Fruit fly (Drosophila melanogaster) whole organism, embryonic: Measurements from ENCODE around the gene Rbf.

Source experiments
- B-H1 ChIP-seq: fragments of 200-800 bp; sonication (Bioruptor generic); IDR thresholded peaks from 3 replicates; pipeline ENCODE4 v1.3.6; 2022; ENCODE audit warnings: missing biosample characterization, missing genetic modification characterization
- Bgb ChIP-seq: fragments of 200-800 bp; sonication (Bioruptor generic); IDR thresholded peaks from 2 replicates; pipeline ENCODE4 v1.3.6; 2022; ENCODE audit warnings: missing biosample characterization, missing genetic modification characterization; ENCODE audit not compliant: partially characterized antibody
- CG10147 ChIP-seq: fragments of 200-800 bp; sonication (Bioruptor generic); optimal IDR thresholded peaks from 2 replicates; lab custom pipeline; 2019; ENCODE audit warnings: missing biosample characterization, mild to moderate bottlenecking, missing genetic modification characterization, moderate library complexity
- CG10959 ChIP-seq: fragments of 200-800 bp; sonication (Bioruptor generic); IDR thresholded peaks from 2 replicates; pipeline ENCODE4 v1.3.6; 2022; ENCODE audit warnings: missing biosample characterization, missing genetic modification characterization
- CG12071 ChIP-seq: fragments of 200-800 bp; sonication (Bioruptor generic); optimal IDR thresholded peaks from 3 replicates; lab custom pipeline; 2018; ENCODE audit warnings: missing biosample characterization, mild to moderate bottlenecking, missing genetic modification characterization
- CG12299 ChIP-seq: fragments of 200-800 bp; sonication (Bioruptor generic); optimal IDR thresholded peaks from 2 replicates; lab custom pipeline; 2018; ENCODE audit warnings: missing biosample characterization, mild to moderate bottlenecking, missing genetic modification characterization
- CG12659 ChIP-seq: fragments of 200-800 bp; sonication (Bioruptor generic); optimal IDR thresholded peaks from 3 replicates; lab custom pipeline; 2017; ENCODE audit warnings: mild to moderate bottlenecking, missing biosample characterization, missing genetic modification reagents, missing genetic modification characterization
- CG14965 ChIP-seq: fragments of 200-800 bp; sonication (Bioruptor generic); optimal IDR thresholded peaks from 2 replicates; lab custom pipeline; 2016; ENCODE audit warnings: missing biosample characterization, missing genetic modification characterization, borderline replicate concordance
- CG15269 ChIP-seq: fragments of 200-800 bp; sonication (Bioruptor generic); optimal IDR thresholded peaks from 2 replicates; lab custom pipeline; 2018; ENCODE audit warnings: missing biosample characterization, mild to moderate bottlenecking, missing genetic modification characterization, moderate library complexity
- CG1529 ChIP-seq: fragments of 200-800 bp; sonication (Bioruptor generic); optimal IDR thresholded peaks from 3 replicates; lab custom pipeline; 2018; ENCODE audit warnings: missing biosample characterization, missing genetic modification characterization
- CG16813 ChIP-seq: fragments of 200-800 bp; sonication (Bioruptor generic); IDR thresholded peaks from 3 replicates; pipeline ENCODE4 v1.3.6; 2022; ENCODE audit warnings: missing biosample characterization, missing genetic modification characterization; ENCODE audit not compliant: partially characterized antibody
- CG17186 ChIP-seq: fragments of 200-800 bp; sonication (Bioruptor generic); optimal IDR thresholded peaks from 3 replicates; lab custom pipeline; 2017; ENCODE audit warnings: missing biosample characterization, missing genetic modification reagents, missing genetic modification characterization
- CG17361 ChIP-seq: fragments of 200-800 bp; sonication (Bioruptor generic); IDR thresholded peaks from 3 replicates; pipeline ENCODE4 v1.3.6; 2022; ENCODE audit warnings: missing biosample characterization, missing genetic modification characterization
- CG2678 ChIP-seq: fragments of 200-800 bp; sonication (Bioruptor generic); optimal IDR thresholded peaks from 3 replicates; lab custom pipeline; 2019; ENCODE audit warnings: missing biosample characterization, mild to moderate bottlenecking, missing genetic modification characterization, moderate library complexity
- CG2875 ChIP-seq: fragments of 200-800 bp; sonication (Bioruptor generic); optimal IDR thresholded peaks from 2 replicates; lab custom pipeline; 2017; ENCODE audit warnings: missing biosample characterization, mild to moderate bottlenecking, missing genetic modification characterization, missing genetic modification reagents
- CG30431 ChIP-seq: fragments of 200-800 bp; sonication (Bioruptor generic); optimal IDR thresholded peaks from 2 replicates; lab custom pipeline; 2017; ENCODE audit warnings: missing biosample characterization, missing genetic modification characterization
- CG3065 ChIP-seq: fragments of 200-800 bp; sonication (Bioruptor generic); optimal IDR thresholded peaks from 2 replicates; lab custom pipeline; 2016; ENCODE audit warnings: missing biosample characterization, missing genetic modification characterization
- CG32532 ChIP-seq: fragments of 200-800 bp; sonication (Bioruptor generic); IDR thresholded peaks from 2 replicates; pipeline ENCODE4 v1.3.6; 2022; ENCODE audit warnings: missing biosample characterization, missing genetic modification characterization
- CG32772 ChIP-seq: fragments of 200-800 bp; sonication (Bioruptor generic); IDR thresholded peaks from 2 replicates; pipeline ENCODE4 v1.3.6; 2022; ENCODE audit warnings: missing biosample characterization, missing genetic modification characterization
- CG4328 ChIP-seq: fragments of 200-800 bp; sonication (Bioruptor generic); optimal IDR thresholded peaks from 3 replicates; lab custom pipeline; 2017; ENCODE audit warnings: missing biosample characterization, missing genetic modification reagents, missing genetic modification characterization
- CG6689 ChIP-seq: fragments of 200-800 bp; sonication (Bioruptor generic); IDR thresholded peaks from 2 replicates; pipeline ENCODE4 v1.3.6; 2022; ENCODE audit warnings: missing biosample characterization, missing genetic modification characterization
- CG7372 ChIP-seq: fragments of 200-800 bp; sonication (Bioruptor generic); IDR thresholded peaks from 2 replicates; pipeline ENCODE4 v1.3.6; 2022; ENCODE audit warnings: missing biosample characterization, missing genetic modification characterization
- CG7928 ChIP-seq: fragments of 200-800 bp; sonication (Bioruptor generic); optimal IDR thresholded peaks from 2 replicates; lab custom pipeline; 2017; ENCODE audit warnings: missing biosample characterization, mild to moderate bottlenecking, missing genetic modification characterization
- CG8089 ChIP-seq: fragments of 200-800 bp; sonication (Bioruptor generic); optimal IDR thresholded peaks from 3 replicates; lab custom pipeline; 2016; ENCODE audit warnings: missing biosample characterization, missing genetic modification characterization
- CG9932 ChIP-seq: fragments of 200-800 bp; sonication (Bioruptor generic); IDR thresholded peaks from 2 replicates; pipeline ENCODE4 v1.3.6; 2022; ENCODE audit warnings: missing biosample characterization, missing genetic modification characterization
- Elba2 ChIP-seq: fragments of 200-800 bp; sonication (Bioruptor generic); optimal IDR thresholded peaks from 3 replicates; lab custom pipeline; 2016; ENCODE audit warnings: missing biosample characterization, missing genetic modification characterization
- Fer2 ChIP-seq: fragments of 200-800 bp; sonication (Bioruptor generic); optimal IDR thresholded peaks from 2 replicates; lab custom pipeline; 2018; ENCODE audit warnings: missing biosample characterization, mild to moderate bottlenecking, missing genetic modification characterization, moderate library complexity
- HLH3B ChIP-seq: fragments of 200-800 bp; sonication (Bioruptor generic); IDR thresholded peaks from 2 replicates; pipeline ENCODE4 v1.3.6; 2022; ENCODE audit warnings: missing biosample characterization, missing genetic modification characterization
- Hmx ChIP-seq: fragments of 200-800 bp; sonication (Bioruptor generic); optimal IDR thresholded peaks from 2 replicates; lab custom pipeline; 2016; ENCODE audit warnings: missing biosample characterization, missing genetic modification characterization
- Max ChIP-seq: fragments of 200-800 bp; sonication (Bioruptor generic); optimal IDR thresholded peaks from 2 replicates; lab custom pipeline; 2016; ENCODE audit warnings: missing biosample characterization, mild to moderate bottlenecking, missing genetic modification characterization
- NK7.1 ChIP-seq: fragments of 200-800 bp; sonication (Bioruptor generic); optimal IDR thresholded peaks from 3 replicates; lab custom pipeline; 2016; ENCODE audit warnings: missing biosample characterization, missing genetic modification characterization
- Neu2 ChIP-seq: fragments of 200-800 bp; sonication (Bioruptor generic); optimal IDR thresholded peaks from 3 replicates; lab custom pipeline; 2016; ENCODE audit warnings: missing biosample characterization, missing genetic modification characterization, borderline replicate concordance
- Opbp ChIP-seq: fragments of 200-800 bp; sonication (Bioruptor generic); IDR thresholded peaks from 3 replicates; pipeline ENCODE4 v1.3.6; 2022; ENCODE audit warnings: missing biosample characterization, missing genetic modification characterization; ENCODE audit not compliant: partially characterized antibody
- Optix ChIP-seq: fragments of 200-800 bp; sonication (Bioruptor generic); IDR thresholded peaks from 3 replicates; pipeline ENCODE4 v1.3.6; 2022; ENCODE audit warnings: missing biosample characterization, missing genetic modification characterization
- PHDP ChIP-seq: fragments of 200-800 bp; sonication (Bioruptor generic); optimal IDR thresholded peaks from 3 replicates; lab custom pipeline; 2018; ENCODE audit warnings: missing biosample characterization, mild to moderate bottlenecking, missing genetic modification characterization, moderate library complexity
- Ravus ChIP-seq: fragments of 200-800 bp; sonication (Bioruptor generic); IDR thresholded peaks from 2 replicates; pipeline ENCODE4 v1.3.6; 2022; ENCODE audit warnings: missing biosample characterization, missing genetic modification characterization
- Sin3A ChIP-seq: fragments of >200 bp; optimal IDR thresholded peaks from 2 replicates; lab custom pipeline; 2018
- Usf ChIP-seq: fragments of 200-800 bp; sonication (Bioruptor generic); optimal IDR thresholded peaks from 2 replicates; lab custom pipeline; 2017; ENCODE audit warnings: missing genotype, missing biosample characterization, missing genetic modification characterization
- Xbp1 ChIP-seq: fragments of 200-800 bp; sonication (Bioruptor generic); optimal IDR thresholded peaks from 3 replicates; lab custom pipeline; 2016; ENCODE audit warnings: missing biosample characterization, mild to moderate bottlenecking, missing genetic modification characterization
- ase ChIP-seq: fragments of 200-800 bp; sonication (Bioruptor generic); IDR thresholded peaks from 3 replicates; pipeline ENCODE4 v1.3.6; 2022; ENCODE audit warnings: missing biosample characterization, missing genetic modification characterization
- br ChIP-seq: fragments of >200 bp; optimal IDR thresholded peaks from 2 replicates; lab custom pipeline; 2017
- da ChIP-seq: fragments of 200-800 bp; sonication (Bioruptor generic); optimal IDR thresholded peaks from 2 replicates; lab custom pipeline; 2016; ENCODE audit warnings: missing biosample characterization, missing genetic modification characterization
- ems ChIP-seq: fragments of 200-800 bp; sonication (Bioruptor generic); optimal IDR thresholded peaks from 3 replicates; lab custom pipeline; 2016; ENCODE audit warnings: missing biosample characterization, missing genetic modification characterization
- inv ChIP-seq: fragments of 200-800 bp; sonication (Bioruptor generic); IDR thresholded peaks from 2 replicates; pipeline ENCODE4 v1.3.6; 2022; ENCODE audit warnings: missing biosample characterization, missing genetic modification characterization; ENCODE audit not compliant: partially characterized antibody
- jumu ChIP-seq: fragments of 200-800 bp; sonication (Bioruptor generic); optimal IDR thresholded peaks from 3 replicates; lab custom pipeline; 2016; ENCODE audit warnings: missing biosample characterization, missing genetic modification characterization
- lmd ChIP-seq: fragments of 200-800 bp; sonication (Bioruptor generic); IDR thresholded peaks from 2 replicates; pipeline ENCODE4 v1.3.6; 2022; ENCODE audit warnings: missing biosample characterization, missing genetic modification characterization
- phol ChIP-seq: fragments of 200-800 bp; sonication (Bioruptor generic); optimal IDR thresholded peaks from 3 replicates; lab custom pipeline; 2018; ENCODE audit warnings: missing biosample characterization, mild to moderate bottlenecking, missing genetic modification characterization, moderate library complexity
- pnt ChIP-seq: fragments of 200-800 bp; sonication (Bioruptor generic); optimal IDR thresholded peaks from 3 replicates; lab custom pipeline; 2016; ENCODE audit warnings: missing biosample characterization, missing genetic modification characterization
- stc ChIP-seq: fragments of 200-800 bp; sonication (Bioruptor generic); IDR thresholded peaks from 2 replicates; pipeline ENCODE4 v1.3.6; 2022; ENCODE audit warnings: missing biosample characterization, missing genetic modification characterization
- z ChIP-seq: fragments of 200-800 bp; sonication (Bioruptor generic); IDR thresholded peaks from 3 replicates; pipeline ENCODE4 v1.3.6; 2022; ENCODE audit warnings: missing biosample characterization, missing genetic modification characterization
- zen ChIP-seq: fragments of 200-800 bp; sonication (Bioruptor generic); optimal IDR thresholded peaks from 3 replicates; lab custom pipeline; 2018; ENCODE audit warnings: missing biosample characterization, mild to moderate bottlenecking, missing genetic modification characterization, moderate library complexity

Gene Rbf

DNA sequence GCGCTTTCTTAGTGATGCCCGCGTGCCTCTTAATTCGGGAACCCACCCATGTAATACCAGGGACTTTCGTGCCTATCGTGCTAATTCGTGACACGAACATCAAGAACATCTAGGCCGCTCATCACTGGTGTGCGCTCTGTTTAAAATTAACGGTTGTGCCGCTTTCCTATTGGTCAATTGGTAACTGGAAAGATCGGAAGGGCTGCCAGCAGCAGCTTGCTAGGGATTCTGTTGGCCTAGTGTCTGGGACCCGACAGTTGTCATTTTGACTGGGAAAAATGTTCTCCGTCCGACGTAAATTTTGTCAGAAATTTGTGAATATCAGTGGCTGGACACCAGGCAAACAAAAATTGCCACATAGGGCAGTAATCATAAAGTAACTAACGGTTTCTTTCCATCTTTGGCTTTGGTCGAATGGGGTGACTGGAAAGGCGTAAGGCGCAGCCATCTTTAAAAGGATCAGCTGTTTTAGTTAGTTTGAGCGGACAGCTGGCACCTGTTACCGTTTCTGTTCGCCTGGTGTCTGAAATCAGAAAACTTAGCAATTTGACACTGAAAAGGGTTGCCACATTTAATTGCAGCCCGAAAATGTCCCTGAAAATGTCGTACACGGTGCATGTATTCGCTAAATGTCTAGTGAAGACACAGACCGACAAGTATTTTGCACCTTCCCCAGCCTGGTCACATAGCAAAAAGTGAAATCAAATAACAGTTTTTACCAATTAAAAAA lies 42.2 kb downstream of the Rbf start, which contains the start of gene CG5273 (continued):
- TF ChIP-seq CG10959 (GFP tag; lab: Robert Waterston, UW) (no peak), CG1529 (GFP tag; lab: Kevin White, UChicago) (no peak), CG10147 (GFP tag; lab: Kevin White, UChicago) (peak; percentile 7), CG12299 (tag; lab: Kevin White, UChicago) (no peak), ase (GFP tag; lab: Robert Waterston, UW) (no peak), Ravus (GFP tag; lab: Robert Waterston, UW) (no peak), pnt (no peak), lmd (GFP tag; lab: Robert Waterston, UW) (peak; percentile 8; the same call in 1 of the 2 replicates), Xbp1 (GFP tag; lab: Kevin White, UChicago) (peak; percentile 25), CG6689 (no peak), br (no peak), CG14965 (GFP tag; lab: Kevin White, UChicago) (no peak), Usf (GFP tag; lab: Kevin White, UChicago) (no peak), Hmx (GFP tag; lab: Kevin White, UChicago) (no peak), CG32532 (GFP tag; lab: Robert Waterston, UW) (no peak; the same call in 1 of the 2 replicates), da (GFP tag; lab: Kevin White, UChicago) (no peak), jumu (GFP tag; lab: Kevin White, UChicago) (no peak), CG16813 (peak; percentile 94), PHDP (tag; lab: Kevin White, UChicago) (no peak), CG4328 (peak; percentile 23), Max (GFP tag; lab: Kevin White, UChicago) (no peak), CG30431 (GFP tag; lab: Kevin White, UChicago) (no peak), inv (GFP tag; lab: Robert Waterston, UW) (peak; percentile 85), CG7928 (GFP tag; lab: Kevin White, UChicago) (peak; percentile 72), CG2678 (tag; lab: Kevin White, UChicago) (peak; percentile 24), B-H1 (GFP tag; lab: Robert Waterston, UW) (no peak), Fer2 (tag; lab: Kevin White, UChicago) (no peak), HLH3B (no peak), CG12659 (GFP tag; lab: Kevin White, UChicago) (peak; percentile 82), stc (GFP tag; lab: Robert Waterston, UW) (0 out of 2 replicates have a peak, but pooled peaks have one; percentile 34), CG17361 (GFP tag; lab: Robert Waterston, UW) (peak; percentile 38; the same call in 2 of the 3 replicates), Optix (GFP tag; lab: Robert Waterston, UW) (no peak), Opbp (peak; percentile 95), CG8089 (no peak), CG12071 (GFP tag; lab: Kevin White, UChicago) (no peak), ems (GFP tag; lab: Kevin White, UChicago) (no peak), Neu2 (GFP tag; lab: Kevin White, UChicago) (no peak), CG17186 (GFP tag; lab: Kevin White, UChicago) (peak; percentile 74), NK7.1 (no peak), Bgb (GFP tag; lab: Robert Waterston, UW) (peak; percentile 91), zen (peak; percentile 38), phol (tag; lab: Kevin White, UChicago) (peak; percentile 94), CG32772 (GFP tag; lab: Robert Waterston, UW) (no peak), CG3065 (GFP tag; lab: Kevin White, UChicago) (no peak), Elba2 (GFP tag; lab: Kevin White, UChicago) (peak; percentile 99), CG7372 (GFP tag; lab: Robert Waterston, UW) (no peak), CG2875 (no peak), Sin3A (lab: Kevin White, UChicago) (peak; percentile 60), CG9932 (GFP tag; lab: Robert Waterston, UW) (peak; percentile 70), CG15269 (tag; lab: Kevin White, UChicago) (peak; percentile 2), z (GFP tag; lab: Robert Waterston, UW) (no peak)
